Fruit fly (Drosophila melanogaster) whole organism, wandering third instar larva: ENCODE results near the gene Trf4-1.

Experiments
- Rel ChIP-seq, 2 experiments: fragments of 200-800 bp; sonication (Bioruptor generic) in 1 of 2; optimal IDR thresholded peaks; 2 replicates in 1 of 2; 3 replicates in 1 of 2; lab custom pipeline; 2016 to 2019; ENCODE audit warnings: mild to moderate bottlenecking in 2 of 2, missing biosample characterization in 2 of 2, missing genetic modification characterization in 2 of 2, moderate library complexity in 1 of 2
- Sp1 ChIP-seq: fragments of 200-800 bp; sonication (Bioruptor generic); optimal IDR thresholded peaks from 3 replicates; lab custom pipeline; 2019; ENCODE audit warnings: missing biosample characterization, mild to moderate bottlenecking, missing genetic modification characterization, moderate library complexity
- Vsx2 ChIP-seq: fragments of 200-300, 225-300 bp; sonication (Bioruptor generic); optimal IDR thresholded peaks from 2 replicates; lab custom pipeline; 2018; ENCODE audit warnings: missing biosample characterization, missing genetic modification characterization; ENCODE audit not compliant: partially characterized antibody
- dsf ChIP-seq: sonication (Bioruptor generic); optimal IDR thresholded peaks from 2 replicates; lab custom pipeline; 2016; ENCODE audit warnings: missing biosample characterization, missing genetic modification characterization, borderline replicate concordance
- rgr ChIP-seq: fragments of 200-800 bp; sonication (Bioruptor generic); optimal IDR thresholded peaks from 3 replicates; lab custom pipeline; 2016; ENCODE audit warnings: missing biosample characterization, mild to moderate bottlenecking, missing genetic modification characterization
- sage ChIP-seq: fragments of 200-800 bp; sonication (Bioruptor generic); optimal IDR thresholded peaks from 2 replicates; lab custom pipeline; 2016; ENCODE audit warnings: missing biosample characterization, mild to moderate bottlenecking, missing genetic modification characterization
- usp ChIP-seq: fragments of >200 bp; optimal IDR thresholded peaks from 2 replicates; lab custom pipeline; 2017; ENCODE audit warnings: missing biosample characterization, missing genetic modification characterization

DNA sequence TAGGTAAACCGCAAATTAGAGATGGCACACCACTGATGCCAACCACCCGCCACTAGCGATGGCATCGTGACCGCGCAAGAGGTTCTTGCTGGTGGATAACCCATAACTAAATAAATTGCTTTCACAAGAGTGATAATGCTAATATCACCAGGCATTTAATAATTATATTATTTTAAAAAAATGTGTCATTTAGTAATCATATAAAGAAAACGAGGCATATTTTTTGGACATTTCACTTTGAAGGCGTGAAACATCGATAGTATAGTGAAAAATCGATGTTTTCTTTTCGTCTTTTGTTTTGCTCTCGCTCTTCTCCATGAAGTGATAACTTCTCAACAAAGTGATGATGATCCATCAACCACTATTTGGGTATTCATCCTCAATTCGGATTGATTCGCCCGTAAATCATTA lies 1.4 kb upstream of the Trf4-1 start, which contains the start of gene IntS4:
- no peak for TF ChIP-seq usp
- TF ChIP-seq rgr (GFP tag; lab: Kevin White, UChicago), result no peak
- peak; percentile 70 for TF ChIP-seq Sp1
- peak; percentile 56 for TF ChIP-seq dsf
- TF ChIP-seq sage (GFP tag; lab: Kevin White, UChicago), result peak; percentile 46
- TF ChIP-seq Rel (GFP tag; optimal IDR thresholded peaks at IDR 0.05; lab: Kevin White, UChicago), result peak; percentile 14
- TF ChIP-seq Rel (tag; optimal IDR thresholded peaks at IDR 0.05; lab: Kevin White, UChicago), result no peak
- TF ChIP-seq Vsx2 (GFP tag; lab: Kevin White, UChicago), result no peak
